Fruit fly (Drosophila melanogaster) whole organism, embryonic: Measurements from ENCODE around the gene CG10274.

Experiments used
- CG1024 ChIP-seq: fragments of 200-800 bp; sonication (Bioruptor generic); IDR thresholded peaks from 2 replicates; pipeline ENCODE4 v1.3.6; 2022; ENCODE audit warnings: missing biosample characterization, missing genetic modification characterization
- CG10543 ChIP-seq: fragments of 200-800 bp; sonication (Bioruptor generic); optimal IDR thresholded peaks from 3 replicates; lab custom pipeline; 2017; ENCODE audit warnings: missing biosample characterization, mild to moderate bottlenecking, missing genetic modification characterization, moderate library complexity
- CG10654 ChIP-seq: fragments of 200-800 bp; sonication (Bioruptor generic); optimal IDR thresholded peaks from 2 replicates; lab custom pipeline; 2016; ENCODE audit warnings: missing biosample characterization, missing genetic modification characterization
- CG10959 ChIP-seq: fragments of 200-800 bp; sonication (Bioruptor generic); IDR thresholded peaks from 2 replicates; pipeline ENCODE4 v1.3.6; 2022; ENCODE audit warnings: missing biosample characterization, missing genetic modification characterization
- CG11504 ChIP-seq: fragments of 200-800 bp; sonication (Bioruptor generic); optimal IDR thresholded peaks from 3 replicates; lab custom pipeline; 2019; ENCODE audit warnings: missing biosample characterization, mild to moderate bottlenecking, missing genetic modification characterization, moderate library complexity
- CG11695 ChIP-seq: fragments of 200-800 bp; sonication (Bioruptor generic); IDR thresholded peaks from 3 replicates; pipeline ENCODE4 v1.3.6; 2022; ENCODE audit warnings: missing biosample characterization, missing genetic modification characterization
- CG12104 ChIP-seq: fragments of 200-800 bp; sonication (Bioruptor generic); optimal IDR thresholded peaks from 3 replicates; lab custom pipeline; 2016; ENCODE audit warnings: missing biosample characterization, missing genetic modification characterization
- CG1233 ChIP-seq: fragments of 200-800 bp; sonication (Bioruptor generic); optimal IDR thresholded peaks from 4 replicates; lab custom pipeline; 2018; ENCODE audit warnings: missing biosample characterization, mild to moderate bottlenecking, missing genetic modification characterization
- CG13624 ChIP-seq: fragments of 200-800 bp; sonication (Bioruptor generic); optimal IDR thresholded peaks from 2 replicates; lab custom pipeline; 2016; ENCODE audit warnings: missing biosample characterization, missing genetic modification characterization
- CG14965 ChIP-seq: fragments of 200-800 bp; sonication (Bioruptor generic); optimal IDR thresholded peaks from 2 replicates; lab custom pipeline; 2016; ENCODE audit warnings: missing biosample characterization, missing genetic modification characterization, borderline replicate concordance
- CG17568 ChIP-seq: fragments of 200-800 bp; sonication (Bioruptor generic); optimal IDR thresholded peaks from 2 replicates; lab custom pipeline; 2018; ENCODE audit warnings: missing biosample characterization, mild to moderate bottlenecking, missing genetic modification characterization, moderate library complexity
- CG2199 ChIP-seq: fragments of 200-800 bp; sonication (Bioruptor generic); IDR thresholded peaks from 3 replicates; pipeline ENCODE4 v1.3.6; 2022; ENCODE audit warnings: missing biosample characterization, missing genetic modification characterization
- CG4854 ChIP-seq: fragments of 200-800 bp; sonication (Bioruptor generic); optimal IDR thresholded peaks from 2 replicates; lab custom pipeline; 2016; ENCODE audit warnings: missing biosample characterization, missing genetic modification characterization, inconsistent platforms
- CG5953 ChIP-seq: fragments of 200-800 bp; sonication (Bioruptor generic); IDR thresholded peaks from 2 replicates; pipeline ENCODE4 v1.3.6; 2022; ENCODE audit warnings: missing biosample characterization, missing genetic modification characterization
- CG6254 ChIP-seq: fragments of 200-800 bp; sonication (Bioruptor generic); optimal IDR thresholded peaks from 3 replicates; lab custom pipeline; 2017; ENCODE audit warnings: mild to moderate bottlenecking, missing biosample characterization, missing genetic modification reagents, missing genetic modification characterization
- CG8359 ChIP-seq: fragments of 200-800 bp; sonication (Bioruptor generic); optimal IDR thresholded peaks from 2 replicates; lab custom pipeline; 2017; ENCODE audit warnings: missing biosample characterization, mild to moderate bottlenecking, missing genetic modification characterization, borderline replicate concordance
- CG8924 ChIP-seq: fragments of 200-800 bp; optimal IDR thresholded peaks from 3 replicates; lab custom pipeline; 2019; ENCODE audit warnings: missing biosample characterization, mild to moderate bottlenecking, missing genetic modification characterization, moderate library complexity
- CG9797 ChIP-seq: fragments of 200-800 bp; sonication (Bioruptor generic); optimal IDR thresholded peaks from 3 replicates; lab custom pipeline; 2018; ENCODE audit warnings: missing biosample characterization, mild to moderate bottlenecking, missing genetic modification characterization
- Dip2 ChIP-seq: fragments of 200-800 bp; sonication (Bioruptor generic); IDR thresholded peaks from 2 replicates; pipeline ENCODE4 v1.3.6; 2022; ENCODE audit warnings: missing biosample characterization, missing genetic modification characterization
- Dip3 ChIP-seq: fragments of 200-800 bp; sonication (Bioruptor generic); optimal IDR thresholded peaks from 3 replicates; lab custom pipeline; 2016; ENCODE audit warnings: missing biosample characterization, missing genetic modification characterization
- Dll ChIP-seq: fragments of 200-800 bp; sonication (Bioruptor generic); IDR thresholded peaks from 4 replicates; pipeline ENCODE4 v1.3.6; 2022; ENCODE audit warnings: missing biosample characterization, missing genetic modification characterization; ENCODE audit not compliant: partially characterized antibody
- Doc3 ChIP-seq: fragments of 200-800 bp; sonication (Bioruptor generic); IDR thresholded peaks from 3 replicates; pipeline ENCODE4 v1.3.6; 2022; ENCODE audit warnings: missing biosample characterization, missing genetic modification characterization; ENCODE audit not compliant: partially characterized antibody
- Fer1 ChIP-seq: fragments of 200-800 bp; sonication (Bioruptor generic); optimal IDR thresholded peaks from 2 replicates; lab custom pipeline; 2017; ENCODE audit warnings: missing biosample characterization, mild to moderate bottlenecking, missing genetic modification characterization
- Fer3 ChIP-seq: fragments of 200-800 bp; sonication (Bioruptor generic); optimal IDR thresholded peaks from 2 replicates; lab custom pipeline; 2018; ENCODE audit warnings: missing biosample characterization, mild to moderate bottlenecking, missing genetic modification characterization, moderate library complexity
- Hr39 ChIP-seq: fragments of >200 bp; optimal IDR thresholded peaks from 2 replicates; lab custom pipeline; 2017
- Lim3 ChIP-seq: fragments of 200-800 bp; sonication (Bioruptor generic); IDR thresholded peaks from 2 replicates; pipeline ENCODE4 v1.3.6; 2022; ENCODE audit warnings: missing biosample characterization, missing genetic modification characterization
- Scr ChIP-seq: fragments of 200-800 bp; sonication (Bioruptor generic); IDR thresholded peaks from 2 replicates; pipeline ENCODE4 v1.3.6; 2022; ENCODE audit warnings: missing biosample characterization, missing genetic modification characterization; ENCODE audit not compliant: partially characterized antibody
- TFAM ChIP-seq: fragments of 200-800 bp; sonication (Bioruptor generic); optimal IDR thresholded peaks from 2 replicates; lab custom pipeline; 2017; ENCODE audit warnings: missing biosample characterization, missing genetic modification characterization, inconsistent platforms
- Xrp1 ChIP-seq: fragments of 200-800 bp; sonication (Bioruptor generic); IDR thresholded peaks from 2 replicates; pipeline ENCODE4 v1.3.6; 2022; ENCODE audit warnings: missing biosample characterization, missing genetic modification characterization
- ac ChIP-seq: fragments of 200-800 bp; sonication (Bioruptor generic); optimal IDR thresholded peaks from 3 replicates; lab custom pipeline; 2017; ENCODE audit warnings: missing biosample characterization, mild to moderate bottlenecking, missing genetic modification characterization
- ash1 ChIP-seq: fragments of 200-800 bp; sonication (Bioruptor generic); optimal IDR thresholded peaks from 2 replicates; lab custom pipeline; 2018; ENCODE audit warnings: missing biosample characterization, mild to moderate bottlenecking, missing genetic modification characterization
- br ChIP-seq: fragments of >200 bp; optimal IDR thresholded peaks from 2 replicates; lab custom pipeline; 2017
- crc ChIP-seq: fragments of 200-800 bp; sonication (Bioruptor generic); optimal IDR thresholded peaks from 2 replicates; lab custom pipeline; 2016; ENCODE audit warnings: missing biosample characterization, missing genetic modification characterization
- eyg ChIP-seq: fragments of 200-800 bp; sonication (Bioruptor generic); optimal IDR thresholded peaks from 3 replicates; lab custom pipeline; 2016; ENCODE audit warnings: missing biosample characterization, missing genetic modification characterization
- fd96Cb ChIP-seq: fragments of 200-800 bp; sonication (Bioruptor generic); optimal IDR thresholded peaks from 2 replicates; lab custom pipeline; 2018; ENCODE audit warnings: missing biosample characterization, mild to moderate bottlenecking, missing genetic modification characterization, moderate library complexity
- jumu ChIP-seq: fragments of 200-800 bp; sonication (Bioruptor generic); optimal IDR thresholded peaks from 3 replicates; lab custom pipeline; 2016; ENCODE audit warnings: missing biosample characterization, missing genetic modification characterization
- kah ChIP-seq: fragments of 200-800 bp; sonication (Bioruptor generic); optimal IDR thresholded peaks from 2 replicates; lab custom pipeline; 2018; ENCODE audit warnings: missing biosample characterization, mild to moderate bottlenecking, missing genetic modification characterization
- nau ChIP-seq: fragments of 200-800 bp; sonication (Bioruptor generic); optimal IDR thresholded peaks from 3 replicates; lab custom pipeline; 2017; ENCODE audit warnings: missing biosample characterization, mild to moderate bottlenecking, missing genetic modification characterization, missing genetic modification reagents
- nerfin-1 ChIP-seq: fragments of 200-800 bp; sonication (Bioruptor generic); optimal IDR thresholded peaks from 3 replicates; lab custom pipeline; 2019; ENCODE audit warnings: missing biosample characterization, mild to moderate bottlenecking, missing genetic modification characterization, moderate library complexity
- odd ChIP-seq: fragments of 200-800 bp; sonication (Bioruptor generic); optimal IDR thresholded peaks from 2 replicates; lab custom pipeline; 2017; ENCODE audit warnings: missing biosample characterization, mild to moderate bottlenecking, missing genetic modification characterization
- otp ChIP-seq: fragments of 200-800 bp; sonication (Bioruptor generic); IDR thresholded peaks from 3 replicates; pipeline ENCODE4, ENCODE4 v1.3.6; 2022; ENCODE audit warnings: missing biosample characterization, missing genetic modification characterization
- phol ChIP-seq: fragments of 200-800 bp; sonication (Bioruptor generic); optimal IDR thresholded peaks from 3 replicates; lab custom pipeline; 2018; ENCODE audit warnings: missing biosample characterization, mild to moderate bottlenecking, missing genetic modification characterization, moderate library complexity
- pita ChIP-seq: fragments of 200-800 bp; sonication (Bioruptor generic); optimal IDR thresholded peaks from 2 replicates; lab custom pipeline; 2017; ENCODE audit warnings: missing biosample characterization, mild to moderate bottlenecking, missing genetic modification characterization
- pnt ChIP-seq: fragments of 200-800 bp; sonication (Bioruptor generic); optimal IDR thresholded peaks from 3 replicates; lab custom pipeline; 2016; ENCODE audit warnings: missing biosample characterization, missing genetic modification characterization
- scrt ChIP-seq: fragments of 200-800 bp; sonication (Bioruptor generic); optimal IDR thresholded peaks from 2 replicates; lab custom pipeline; 2018; ENCODE audit warnings: missing biosample characterization, mild to moderate bottlenecking, missing genetic modification characterization, moderate library complexity
- sim ChIP-seq: fragments of 200-800 bp; sonication (Bioruptor generic); IDR thresholded peaks from 2 replicates; pipeline ENCODE4 v1.3.6; 2022; ENCODE audit warnings: missing biosample characterization, missing genetic modification characterization
- ttk ChIP-seq: fragments of 200-800 bp; sonication (Bioruptor generic); IDR thresholded peaks from 2 replicates; pipeline ENCODE4 v2.1.2; 2022; ENCODE audit warnings: missing biosample characterization, missing genetic modification characterization
- wor ChIP-seq: fragments of 200-800 bp; sonication (Bioruptor generic); IDR thresholded peaks from 2 replicates; pipeline ENCODE4 v1.3.6; 2022; ENCODE audit warnings: missing biosample characterization, missing genetic modification characterization
- z ChIP-seq: fragments of 200-800 bp; sonication (Bioruptor generic); IDR thresholded peaks from 3 replicates; pipeline ENCODE4 v1.3.6; 2022; ENCODE audit warnings: missing biosample characterization, missing genetic modification characterization
- zen ChIP-seq: fragments of 200-800 bp; sonication (Bioruptor generic); optimal IDR thresholded peaks from 3 replicates; lab custom pipeline; 2018; ENCODE audit warnings: missing biosample characterization, mild to moderate bottlenecking, missing genetic modification characterization, moderate library complexity

CG10274 gene

dm6 chr3L:6192822-6193555, 11.4 kb upstream of the CG10274 start, which contains the start of the genes Sf3b6 and Tnpo (continued):
- TF ChIP-seq CG10543 (peak; percentile 84), Dll (GFP tag; lab: Robert Waterston, UW) (peak; percentile 84), zen (tag; lab: Kevin White, UChicago) (peak; percentile 83), pita (GFP tag; lab: Kevin White, UChicago) (no peak), CG10959 (GFP tag; lab: Robert Waterston, UW) (peak; percentile 61; the same call in 1 of the 2 replicates), phol (tag; lab: Kevin White, UChicago) (peak; percentile 91), CG9797 (GFP tag; lab: Kevin White, UChicago) (peak; percentile 99), Dip2 (GFP tag; lab: Robert Waterston, UW) (no peak), CG13624 (GFP tag; lab: Kevin White, UChicago) (peak; percentile 51), Lim3 (no peak), eyg (GFP tag; lab: Kevin White, UChicago) (peak; percentile 23), Doc3 (GFP tag; lab: Robert Waterston, UW) (peak; percentile 55; the same call in 1 of the 3 replicates), CG14965 (GFP tag; lab: Kevin White, UChicago) (no peak), CG8924 (peak; percentile 85), jumu (GFP tag; lab: Kevin White, UChicago) (peak; percentile 66), kah (GFP tag; lab: Kevin White, UChicago) (peak; percentile 30), pnt (GFP tag; lab: Kevin White, UChicago) (peak; percentile 78), scrt (GFP tag; lab: Kevin White, UChicago) (peak; percentile 65), fd96Cb (tag; lab: Kevin White, UChicago) (peak; percentile 72), CG6254 (peak; percentile 48), ac (GFP tag; lab: Kevin White, UChicago) (no peak), br (no peak), CG11504 (tag; lab: Kevin White, UChicago) (no peak), TFAM (GFP tag; lab: Kevin White, UChicago) (no peak), CG12104 (peak; percentile 84), ttk (GFP tag; lab: Robert Waterston, UW) (peak; percentile 82), CG4854 (GFP tag; lab: Kevin White, UChicago) (peak; percentile 56), CG5953 (peak; percentile 28; the same call in 1 of the 2 replicates), wor (GFP tag; lab: Robert Waterston, UW) (peak; percentile 79), CG2199 (0 out of 3 replicates have a peak, but pooled peaks have one; percentile 37), Xrp1 (GFP tag; lab: Robert Waterston, UW) (peak; percentile 82), otp (no peak; the same call in 2 of the 3 replicates), Dip3 (GFP tag; lab: Kevin White, UChicago) (peak; percentile 77), CG1024 (GFP tag; lab: Robert Waterston, UW) (peak; percentile 41; the same call in 1 of the 2 replicates), Fer3 (tag; lab: Kevin White, UChicago) (no peak), CG1233 (peak; percentile 74), ash1 (no peak), CG11695 (peak; percentile 68), Scr (GFP tag; lab: Robert Waterston, UW) (peak; percentile 74), CG17568 (GFP tag; lab: Kevin White, UChicago) (no peak), nerfin-1 (tag; lab: Kevin White, UChicago) (peak; percentile 67), Fer1 (GFP tag; lab: Kevin White, UChicago) (peak; percentile 70), crc (GFP tag; lab: Kevin White, UChicago) (no peak), sim (GFP tag; lab: Robert Waterston, UW) (peak; percentile 38; the same call in 1 of the 2 replicates), z (GFP tag; lab: Robert Waterston, UW) (no peak), CG10654 (GFP tag; lab: Kevin White, UChicago) (peak; percentile 67), Hr39 (no peak), nau (GFP tag; lab: Kevin White, UChicago) (no peak), CG8359 (no peak), odd (GFP tag; lab: Kevin White, UChicago) (no peak)
